Worm (Caenorhabditis elegans) whole organism, L1 larva: Measurements from ENCODE around the gene Y58A7A.4.

ENCODE experiments used
- ces-1 ChIP-seq: fragments of 150-350 bp; optimal IDR thresholded peaks from 2 replicates; lab custom pipeline; 2014; ENCODE audit warnings: missing biosample characterization, missing genetic modification reagents, missing genetic modification characterization
- lsy-2 ChIP-seq, 2 experiments: fragments of 150-350 bp; optimal IDR thresholded peaks; 2 replicates each; lab custom pipeline; 2014; ENCODE audit warnings: missing biosample characterization in 2 of 2, missing genetic modification characterization in 2 of 2
- mep-1 ChIP-seq: fragments of 150-350 bp; optimal IDR thresholded peaks from 2 replicates; lab custom pipeline; 2014; ENCODE audit warnings: missing biosample characterization, missing genetic modification characterization
- nhr-11 ChIP-seq: fragments of 150-350 bp; optimal IDR thresholded peaks from 2 replicates; lab custom pipeline; 2014; ENCODE audit warnings: missing biosample characterization, missing genetic modification characterization
- nhr-71 ChIP-seq: sonication (generic microtip); optimal IDR thresholded peaks from 2 replicates; lab custom pipeline; 2016; ENCODE audit warnings: mild to moderate bottlenecking, missing genetic modification characterization, moderate library complexity, missing compliant biosample characterization
- unc-62 ChIP-seq: fragments of 150-350 bp; optimal IDR thresholded peaks from 2 replicates; lab custom pipeline; 2014; ENCODE audit warnings: missing biosample characterization, missing genetic modification reagents, missing genetic modification characterization

DNA sequence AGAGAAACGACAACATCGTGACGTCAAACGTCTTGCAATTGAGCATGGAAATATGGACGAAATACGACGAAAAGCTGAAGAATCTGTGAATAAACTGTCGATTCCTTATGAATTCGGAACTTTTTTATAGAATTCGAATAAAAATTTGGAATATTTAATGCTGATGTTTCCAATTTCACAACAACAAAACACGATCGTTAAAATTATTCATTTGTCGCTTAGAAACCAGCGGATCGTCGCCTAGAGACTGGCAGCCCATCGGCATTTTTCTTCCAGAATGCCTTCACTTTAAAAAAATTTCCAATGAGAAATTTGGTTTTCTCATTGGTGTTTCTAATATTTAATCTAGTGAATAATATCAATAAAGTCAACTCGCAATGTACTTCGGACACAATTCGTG lies 31.5 kb downstream of the Y58A7A.4 start, which contains the start of gene cwp-4:
- no peak for TF ChIP-seq unc-62
- no peak for TF ChIP-seq nhr-11 (tag; lab: Kevin White, UChicago)
- TF ChIP-seq mep-1 (tag; lab: Kevin White, UChicago): no peak
- no peak for TF ChIP-seq lsy-2 (tag; optimal IDR thresholded peaks at IDR 0.05; lab: Kevin White, UChicago)
- no peak for TF ChIP-seq ces-1 (GFP tag; lab: Kevin White, UChicago)
- no peak for TF ChIP-seq nhr-71 (tag; lab: Kevin White, UChicago)
